Fruit fly (Drosophila melanogaster) whole organism, prepupa: ENCODE results near the gene CG42369.

Experiments used
- CG16779 ChIP-seq: fragments of 200-800 bp; sonication (Bioruptor generic); optimal IDR thresholded peaks from 3 replicates; lab custom pipeline; 2017; ENCODE audit warnings: missing biosample characterization, mild to moderate bottlenecking, missing genetic modification characterization
- CG6808 ChIP-seq: fragments of 200-800 bp; sonication (Bioruptor generic); optimal IDR thresholded peaks from 3 replicates; lab custom pipeline; 2017; ENCODE audit warnings: missing biosample characterization, missing genetic modification characterization, mild to moderate bottlenecking, moderate library complexity, missing genetic modification reagents
- Eip78C ChIP-seq: fragments of 200-800 bp; sonication (Bioruptor generic); peaks from one replicate; lab custom pipeline; 2016; ENCODE audit warnings: missing biosample characterization, missing genetic modification characterization
- Ets21C ChIP-seq: fragments of 200-800 bp; sonication (Bioruptor generic); optimal IDR thresholded peaks from 3 replicates; lab custom pipeline; 2016; ENCODE audit warnings: missing biosample characterization, missing genetic modification characterization
- vri ChIP-seq: fragments of 200-800 bp; sonication (Bioruptor generic); optimal IDR thresholded peaks from 3 replicates; lab custom pipeline; 2016; ENCODE audit warnings: missing biosample characterization, mild to moderate bottlenecking, missing genetic modification characterization

DNA sequence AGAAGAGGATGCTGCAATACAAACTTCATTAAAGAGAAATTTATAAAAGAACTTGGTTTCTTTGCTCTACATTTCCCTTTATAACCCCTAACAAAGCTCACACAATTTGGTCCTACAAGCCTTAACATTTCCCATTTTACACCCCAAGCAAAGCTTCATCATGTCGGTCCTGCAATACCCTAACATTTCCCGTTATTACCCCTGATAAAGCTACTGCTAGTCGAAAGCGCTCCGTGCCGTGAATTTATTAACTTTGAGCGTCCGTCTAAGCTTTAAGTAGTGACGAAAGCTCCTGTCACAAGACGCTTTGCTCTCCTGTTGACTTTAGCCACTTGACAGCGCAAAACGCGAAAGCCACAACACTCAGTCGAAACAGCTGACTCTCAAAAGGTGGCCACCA lies 14.9 kb upstream of the CG42369 start, which contains the start of gene CG13982:
- no peak for TF ChIP-seq CG16779 (tag; lab: Kevin White, UChicago)
- no peak for TF ChIP-seq Ets21C
- TF ChIP-seq vri (GFP tag; lab: Kevin White, UChicago) = no peak
- TF ChIP-seq Eip78C (GFP tag; lab: Kevin White, UChicago) = no peak
- TF ChIP-seq CG6808 (GFP tag; lab: Kevin White, UChicago) = no peak
